Worm (Caenorhabditis elegans): Measurements from ENCODE around the gene mff-1.

The mff-1 gene

DNA sequence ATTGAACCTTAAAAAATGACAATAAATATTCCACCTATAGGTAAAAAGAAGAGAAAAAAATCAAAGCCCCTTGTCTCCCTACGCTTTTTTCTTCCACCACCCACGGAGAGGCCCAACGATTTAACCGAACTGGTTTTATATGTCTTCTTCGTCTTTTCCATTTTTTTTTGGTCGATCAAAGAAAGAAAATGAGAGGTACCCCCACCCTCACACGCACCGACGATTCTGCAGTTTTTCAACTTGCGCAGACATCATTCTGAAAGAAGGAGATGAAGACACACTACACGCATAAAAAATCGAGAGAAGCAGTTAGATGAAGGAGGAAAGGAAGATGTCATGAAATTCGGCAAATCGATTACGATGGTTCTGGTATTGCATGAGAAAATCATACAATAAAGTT is 27.3 kb upstream of the mff-1 start:
- TF ChIP-seq gmeb-1 (tag; optimal IDR thresholded peaks at IDR 0.05) (no peak), blmp-1 (tag; optimal IDR thresholded peaks at IDR 0.05; ENCODE audit: insufficient read depth) (peak; percentile 10), elt-1 (tag; optimal IDR thresholded peaks at IDR 0.05) (no peak), unc-39 (tag; optimal IDR thresholded peaks at IDR 0.05) (no peak), peb-1 (tag; optimal IDR thresholded peaks at IDR 0.05) (no peak), nhr-11 (tag; optimal IDR thresholded peaks at IDR 0.05) (no peak), nhr-12 (tag; optimal IDR thresholded peaks at IDR 0.05) (no peak), nhr-6 (tag; optimal IDR thresholded peaks at IDR 0.05) (peak; percentile 10), nhr-77 (tag; optimal IDR thresholded peaks at IDR 0.05) (no peak), lin-13 (GFP tag; optimal IDR thresholded peaks at IDR 0.05) (no peak), nhr-23 (tag; optimal IDR thresholded peaks at IDR 0.05) (no peak), snpc-4 (tag; optimal IDR thresholded peaks at IDR 0.05) (no peak), ama-1 (optimal IDR thresholded peaks at IDR 0.05) (no peak), dmd-4 (tag; optimal IDR thresholded peaks at IDR 0.05) (no peak), skn-1 (tag; optimal IDR thresholded peaks at IDR 0.05) (no peak), F13H6.1 (tag; optimal IDR thresholded peaks at IDR 0.05) (no peak), nhr-21 (tag; optimal IDR thresholded peaks at IDR 0.05) (no peak), mbf-1 (tag; optimal IDR thresholded peaks at IDR 0.05) (no peak), ZK546.5 (tag; optimal IDR thresholded peaks at IDR 0.05) (no peak), nhr-237 (tag; optimal IDR thresholded peaks at IDR 0.05) (no peak), egl-27 (tag; optimal IDR thresholded peaks at IDR 0.05) (no peak), lin-39 (tag; optimal IDR thresholded peaks at IDR 0.05) (no peak), sem-4 (tag; optimal IDR thresholded peaks at IDR 0.05) (no peak), mdl-1 (tag; optimal IDR thresholded peaks at IDR 0.05) (no peak), nhr-129 (tag; optimal IDR thresholded peaks at IDR 0.05) (no peak), nhr-25 (tag; optimal IDR thresholded peaks at IDR 0.05) (peak; percentile 94)

ce11 chrX:13011897-13012296 is 24.9 kb upstream of the mff-1 start:
- TF ChIP-seq nhr-25 (tag; optimal IDR thresholded peaks at IDR 0.05): peak; percentile 26
- peak; percentile 86 for TF ChIP-seq ceh-16 (tag; optimal IDR thresholded peaks at IDR 0.05)
- TF ChIP-seq elt-1 (tag; optimal IDR thresholded peaks at IDR 0.05): peak; percentile 74
- TF ChIP-seq lin-13 (GFP tag; optimal IDR thresholded peaks at IDR 0.05): no peak
- TF ChIP-seq sem-4 (tag; optimal IDR thresholded peaks at IDR 0.05): no peak
- peak; percentile 15 for TF ChIP-seq sma-9 (GFP tag; optimal IDR thresholded peaks at IDR 0.05)
- TF ChIP-seq sma-9 (tag; optimal IDR thresholded peaks at IDR 0.05): no peak
- no peak for TF ChIP-seq mab-5 (tag; optimal IDR thresholded peaks at IDR 0.05)

ce11 chrX:13009645-13010044 is 22.6 kb upstream of the mff-1 start:
- TF ChIP-seq nhr-12 (tag; optimal IDR thresholded peaks at IDR 0.05) (no peak), nhr-77 (tag; optimal IDR thresholded peaks at IDR 0.05) (no peak), nhr-6 (tag; optimal IDR thresholded peaks at IDR 0.05) (no peak), egl-27 (tag; optimal IDR thresholded peaks at IDR 0.05) (peak; percentile 30), C34F6.9 (tag; optimal IDR thresholded peaks at IDR 0.05) (no peak), ceh-16 (tag; optimal IDR thresholded peaks at IDR 0.05) (peak; percentile 73), skn-1 (tag; optimal IDR thresholded peaks at IDR 0.05) (no peak), ztf-1 (GFP tag; conservative IDR thresholded peaks at IDR 0.05) (no peak), gmeb-1 (tag; optimal IDR thresholded peaks at IDR 0.05) (no peak), nhr-129 (tag; optimal IDR thresholded peaks at IDR 0.05) (no peak), unc-55 (GFP tag; optimal IDR thresholded peaks at IDR 0.05) (no peak), lsy-2 (tag; optimal IDR thresholded peaks at IDR 0.05) (peak in 1 of 2 experiments; percentile 16), zag-1 (tag; optimal IDR thresholded peaks at IDR 0.05) (no peak), alr-1 (tag; optimal IDR thresholded peaks at IDR 0.05) (no peak), elt-1 (tag; optimal IDR thresholded peaks at IDR 0.05) (no peak), lin-11 (tag; optimal IDR thresholded peaks at IDR 0.05) (no peak), unc-62 (GFP tag; optimal IDR thresholded peaks at IDR 0.05) (no peak), dmd-4 (tag; optimal IDR thresholded peaks at IDR 0.05) (no peak), ama-1 (optimal IDR thresholded peaks at IDR 0.05) (no peak), F13H6.1 (tag; optimal IDR thresholded peaks at IDR 0.05) (no peak), Y55F3AM.14 (GFP tag; optimal IDR thresholded peaks at IDR 0.05) (peak; percentile 76), ztf-4 (tag; optimal IDR thresholded peaks at IDR 0.05) (no peak), nhr-11 (tag; optimal IDR thresholded peaks at IDR 0.05) (no peak), nhr-23 (tag; optimal IDR thresholded peaks at IDR 0.05) (no peak), ceh-82 (tag; optimal IDR thresholded peaks at IDR 0.05) (no peak), mdl-1 (tag; optimal IDR thresholded peaks at IDR 0.05) (no peak), nhr-10 (tag; optimal IDR thresholded peaks at IDR 0.05) (no peak), elt-3 (tag; optimal IDR thresholded peaks at IDR 0.05) (no peak), crh-2 (tag; optimal IDR thresholded peaks at IDR 0.05) (no peak), ZK546.5 (tag; optimal IDR thresholded peaks at IDR 0.05) (no peak), ztf-11 (tag; optimal IDR thresholded peaks at IDR 0.05) (no peak), peb-1 (tag; optimal IDR thresholded peaks at IDR 0.05) (no peak), sma-3 (GFP tag; optimal IDR thresholded peaks at IDR 0.05) (no peak), unc-39 (tag; optimal IDR thresholded peaks at IDR 0.05) (no peak), aly-2 (tag; optimal IDR thresholded peaks at IDR 0.05) (no peak), lin-39 (tag; optimal IDR thresholded peaks at IDR 0.05) (no peak), nhr-237 (tag; optimal IDR thresholded peaks at IDR 0.05) (no peak), mab-5 (tag; optimal IDR thresholded peaks at IDR 0.05) (no peak), sma-9 (GFP tag; optimal IDR thresholded peaks at IDR 0.05) (peak; percentile 46), sma-9 (tag; optimal IDR thresholded peaks at IDR 0.05) (no peak), fos-1 (tag; optimal IDR thresholded peaks at IDR 0.05) (peak; percentile 31), snpc-4 (tag; optimal IDR thresholded peaks at IDR 0.05) (no peak), mbf-1 (tag; optimal IDR thresholded peaks at IDR 0.05) (no peak), nhr-21 (tag; optimal IDR thresholded peaks at IDR 0.05) (peak; percentile 63)
